Worm (Caenorhabditis elegans) whole organism, early embryonic: ENCODE results near the gene aly-3.

Source experiments
- F13C5.2 ChIP-seq: sonication (generic microtip); optimal IDR thresholded peaks from 2 replicates; lab custom pipeline; 2017; ENCODE audit warnings: mild to moderate bottlenecking, missing genetic modification characterization, inconsistent platforms, missing compliant biosample characterization
- aly-1 ChIP-seq: sonication (generic microtip); optimal IDR thresholded peaks from 2 replicates; lab custom pipeline; 2016; ENCODE audit warnings: missing genetic modification characterization, missing compliant biosample characterization
- ama-1 ChIP-seq: fragments of 150-350 bp; optimal IDR thresholded peaks from 2 replicates; lab custom pipeline; 2014
- ceh-13 ChIP-seq: fragments of 200-800 bp; sonication (Bioruptor generic); optimal IDR thresholded peaks from 2 replicates; lab custom pipeline; 2018; ENCODE audit warnings: mild to moderate bottlenecking, missing genetic modification characterization, missing compliant biosample characterization
- ceh-36 ChIP-seq: sonication (generic microtip); optimal IDR thresholded peaks from 2 replicates; lab custom pipeline; 2016; ENCODE audit warnings: missing genetic modification characterization, inconsistent platforms, missing compliant biosample characterization
- ets-7 ChIP-seq: sonication (generic microtip); optimal IDR thresholded peaks from 2 replicates; lab custom pipeline; 2016; ENCODE audit warnings: missing genotype, missing genetic modification characterization, missing compliant biosample characterization
- flt-1 ChIP-seq: fragments of 200-800 bp; sonication (Bioruptor generic); IDR thresholded peaks from 2 replicates; pipeline ENCODE4 v1.3.6; 2022; ENCODE audit warnings: missing genetic modification characterization, missing compliant biosample characterization
- hmbx-1 ChIP-seq: sonication (generic microtip); optimal IDR thresholded peaks from 2 replicates; lab custom pipeline; 2016; ENCODE audit warnings: mild to moderate bottlenecking, missing genetic modification characterization, missing compliant biosample characterization
- hnd-1 ChIP-seq: sonication (generic microtip); optimal IDR thresholded peaks from 2 replicates; lab custom pipeline; 2016; ENCODE audit warnings: missing genetic modification characterization, missing compliant biosample characterization
- pes-1 ChIP-seq: fragments of 200-800 bp; sonication (Bioruptor generic); IDR thresholded peaks from 2 replicates; pipeline ENCODE4 v1.3.6; 2022; ENCODE audit warnings: missing genetic modification reagents, missing genetic modification characterization, missing compliant biosample characterization
- scrt-1 ChIP-seq: fragments of 200-800 bp; sonication (Bioruptor generic); IDR thresholded peaks from 2 replicates; pipeline ENCODE4 v1.3.6; 2022; ENCODE audit warnings: missing genetic modification characterization, missing compliant biosample characterization
- sea-1 ChIP-seq: fragments of 200-800 bp; sonication (Bioruptor generic); conservative IDR thresholded peaks from 2 replicates; pipeline ENCODE4 v1.3.6; 2022; ENCODE audit warnings: missing genetic modification characterization, missing compliant biosample characterization
- tbx-37 ChIP-seq: fragments of 200-800 bp; sonication (Bioruptor generic); conservative IDR thresholded peaks from 2 replicates; pipeline ENCODE4 v1.3.6; 2022; ENCODE audit warnings: missing genetic modification reagents, missing genetic modification characterization, missing compliant biosample characterization
- tra-4 ChIP-seq: sonication (generic microtip); optimal IDR thresholded peaks from 2 replicates; lab custom pipeline; 2017; ENCODE audit warnings: missing genetic modification characterization, missing compliant biosample characterization

DNA sequence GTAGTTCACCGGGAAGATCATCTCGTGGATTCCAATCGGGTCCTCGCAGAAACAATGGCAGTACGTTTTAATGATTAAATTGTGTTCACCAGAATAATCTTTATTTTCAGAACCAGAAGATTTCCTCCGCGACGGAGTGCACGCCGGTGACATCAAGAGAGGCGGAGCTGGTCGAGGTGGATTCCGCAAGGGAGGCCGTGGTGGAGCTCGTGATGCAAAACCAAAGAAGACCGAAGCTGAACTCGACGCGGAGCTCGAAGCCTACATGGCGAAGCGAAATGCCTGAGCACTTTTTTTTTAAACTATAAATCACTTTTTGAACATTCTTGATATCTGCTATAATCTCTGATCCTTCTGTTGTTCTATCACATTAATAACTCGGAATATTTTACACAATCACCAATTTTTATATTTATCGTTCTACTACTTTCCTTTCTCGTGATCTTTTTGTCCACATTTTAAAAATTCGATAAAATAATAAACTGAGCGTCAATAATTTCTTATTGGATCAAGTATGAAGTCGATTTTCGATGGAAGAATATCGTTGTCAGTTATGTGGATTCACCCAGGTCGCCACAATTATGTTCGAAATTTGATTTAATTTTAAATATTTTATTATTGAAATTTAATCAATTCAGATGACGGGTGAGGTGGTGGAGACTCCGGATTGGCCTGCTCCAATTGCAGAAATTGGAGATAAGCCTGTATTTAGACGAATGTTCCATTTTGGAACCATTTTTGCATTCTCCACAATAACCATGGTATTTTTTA lies 1.4 kb downstream of the aly-3 start, which contains the start of gene dhhc-6:
- TF ChIP-seq flt-1 (GFP tag; lab: Robert Waterston, UW) (no peak), ama-1 (no peak), sea-1 (no peak), pes-1 (no peak), scrt-1 (GFP tag; lab: Robert Waterston, UW) (no peak), F13C5.2 (tag; lab: Kevin White, UChicago) (no peak), ets-7 (tag; lab: Kevin White, UChicago) (no peak), ceh-36 (tag; lab: Kevin White, UChicago) (no peak), tra-4 (tag; lab: Kevin White, UChicago) (no peak), ceh-13 (GFP tag; lab: Kevin White, UChicago) (no peak), tbx-37 (GFP tag; lab: Robert Waterston, UW) (no peak), hmbx-1 (tag; lab: Kevin White, UChicago) (no peak), hnd-1 (tag; lab: Kevin White, UChicago) (no peak), aly-1 (no peak)
